Fruit fly (Drosophila melanogaster) S2 (cell line): ENCODE results near the gene Art1.

Source experiments
- CG8478 ChIP-seq: fragments of >200 bp; optimal IDR thresholded peaks from 2 replicates; lab custom pipeline; 2018
- CTCF ChIP-seq, 2 experiments: fragments of >200 bp; optimal IDR thresholded peaks; 2 replicates each; lab custom pipeline; 2018

- TF ChIP-seq CTCF (optimal IDR thresholded peaks at IDR 0.05; lab: Kevin White, UChicago) (no peak), CG8478 (lab: Kevin White, UChicago) (no peak)
Observed at dm6 chr3R:10775246-10775645, 12.8 kb downstream of the Art1 start.
